Worm (Caenorhabditis elegans): ENCODE results near the gene C48D1.9.

DNA sequence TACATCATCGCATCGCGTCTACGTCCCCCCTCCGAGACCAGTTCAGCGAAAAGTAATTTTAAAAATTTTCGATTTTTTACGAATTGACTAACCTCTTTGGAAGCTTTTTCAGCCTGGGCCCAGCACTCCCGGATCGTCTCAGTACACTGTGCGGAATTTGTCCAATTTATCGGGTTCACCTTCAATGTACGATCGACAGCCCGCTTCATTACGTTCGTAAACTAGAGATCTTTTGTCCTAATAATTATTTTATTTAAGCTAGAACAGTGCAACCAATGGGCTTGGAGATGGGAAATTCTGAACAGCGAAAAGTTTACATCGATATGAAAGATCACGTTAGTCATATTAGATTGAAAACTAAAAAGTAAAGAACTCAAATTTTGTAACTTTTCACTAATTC lies 31.9 kb upstream of the C48D1.9 start:
- TF ChIP-seq jun-1 (tag; optimal IDR thresholded peaks at IDR 0.05), result no peak
- TF ChIP-seq lsy-2 (tag; optimal IDR thresholded peaks at IDR 0.05), result no peak
